Worm (Caenorhabditis elegans) whole organism, midembryonic: ENCODE data around the gene F32D1.8.

Source experiments
- cog-1 ChIP-seq: sonication (generic microtip); optimal IDR thresholded peaks from 2 replicates; lab custom pipeline; 2016; ENCODE audit warnings: missing genetic modification characterization, missing compliant biosample characterization
- ref-1 ChIP-seq: fragments of 200-800 bp; sonication (Bioruptor generic); conservative IDR thresholded peaks from 2 replicates; pipeline ENCODE4 v1.3.6; 2022; ENCODE audit warnings: missing genetic modification reagents, missing genetic modification characterization, missing compliant biosample characterization
- tab-1 ChIP-seq: fragments of 200-800 bp; sonication (Bioruptor generic); IDR thresholded peaks from 2 replicates; pipeline ENCODE4 v1.3.6; 2022; ENCODE audit warnings: missing genetic modification characterization, missing compliant biosample characterization
- ztf-29 ChIP-seq: fragments of 200-800 bp; sonication (Bioruptor generic); IDR thresholded peaks from 2 replicates; pipeline ENCODE4 v1.3.6; 2022; ENCODE audit warnings: missing genetic modification reagents, missing genetic modification characterization, missing compliant biosample characterization

ce11 chrV:4421475-4421874 is 44.0 kb upstream of the F32D1.8 start, which contains the start of gene skr-14:
- TF ChIP-seq tab-1 (GFP tag; lab: Robert Waterston, UW) (no peak), cog-1 (tag; lab: Kevin White, UChicago) (no peak), ref-1 (no peak), ztf-29 (GFP tag; lab: Robert Waterston, UW) (no peak)
